Fruit fly (Drosophila melanogaster) whole organism, prepupa: Measurements from ENCODE around the gene CG1299.
A peak's percentile ranks its signal among the peaks of the same experiment; 100 is the strongest.

ENCODE experiments used
- Blimp-1 ChIP-seq: fragments of 200-800 bp; sonication (Bioruptor generic); optimal IDR thresholded peaks from 3 replicates; lab custom pipeline; 2017; ENCODE audit warnings: missing biosample characterization, missing genetic modification characterization, mild to moderate bottlenecking, moderate library complexity, missing genetic modification reagents
- CG10669 ChIP-seq: fragments of 200-800 bp; sonication (Bioruptor generic); optimal IDR thresholded peaks from 3 replicates; lab custom pipeline; 2018; ENCODE audit warnings: missing biosample characterization, mild to moderate bottlenecking, missing genetic modification characterization, moderate library complexity
- CG11294 ChIP-seq: fragments of 200-800 bp; sonication (Bioruptor generic); IDR thresholded peaks from 2 replicates; pipeline ENCODE4 v1.3.6; 2022; ENCODE audit warnings: missing biosample characterization, missing genetic modification characterization
- CG11762 ChIP-seq: fragments of 200-800 bp; sonication (Bioruptor generic); optimal IDR thresholded peaks from 3 replicates; lab custom pipeline; 2016; ENCODE audit warnings: missing biosample characterization, missing genetic modification characterization; ENCODE audit not compliant: insufficient read depth
- CG11902 ChIP-seq: fragments of 200-800 bp; sonication (Bioruptor generic); optimal IDR thresholded peaks from 3 replicates; lab custom pipeline; 2016; ENCODE audit warnings: missing biosample characterization, missing genetic modification characterization
- CG15336 ChIP-seq: fragments of 200-800 bp; sonication (Bioruptor generic); IDR thresholded peaks from 2 replicates; pipeline ENCODE4 v1.3.6; 2022; ENCODE audit warnings: missing biosample characterization, missing genetic modification characterization
- CG3032 ChIP-seq: fragments of 200-800 bp; optimal IDR thresholded peaks from 2 replicates; lab custom pipeline; 2019; ENCODE audit warnings: missing biosample characterization, mild to moderate bottlenecking, missing genetic modification characterization, moderate library complexity
- CG32006 ChIP-seq: fragments of 200-800 bp; sonication (Bioruptor generic); optimal IDR thresholded peaks from 3 replicates; lab custom pipeline; 2017; ENCODE audit warnings: missing biosample characterization, mild to moderate bottlenecking, missing genetic modification characterization
- CG3919 ChIP-seq: fragments of 200-800 bp; sonication (Bioruptor generic); optimal IDR thresholded peaks from 3 replicates; lab custom pipeline; 2016; ENCODE audit warnings: missing biosample characterization, missing genetic modification characterization
- CG6163 ChIP-seq: fragments of 200-800 bp; sonication (Bioruptor generic); IDR thresholded peaks from 3 replicates; pipeline ENCODE4 v1.3.6; 2022; ENCODE audit warnings: missing biosample characterization, missing genetic modification characterization
- CG6792 ChIP-seq: fragments of 200-800 bp; sonication (Bioruptor generic); optimal IDR thresholded peaks from 3 replicates; lab custom pipeline; 2016; ENCODE audit warnings: missing biosample characterization, missing genetic modification characterization
- CG8119 ChIP-seq: fragments of 200-800 bp; sonication (Bioruptor generic); IDR thresholded peaks from 3 replicates; pipeline ENCODE4 v1.3.6; 2022; ENCODE audit warnings: missing biosample characterization, missing genetic modification characterization
- CG8632 ChIP-seq: fragments of 200-800 bp; sonication (Bioruptor generic); optimal IDR thresholded peaks from 3 replicates; lab custom pipeline; 2016; ENCODE audit warnings: missing biosample characterization, missing genetic modification characterization
- Hr4 ChIP-seq: fragments of 200-800 bp; sonication (Bioruptor generic); optimal IDR thresholded peaks from 3 replicates; lab custom pipeline; 2016; ENCODE audit warnings: missing biosample characterization, missing genetic modification characterization
- Lpt ChIP-seq: fragments of 200-800 bp; sonication (Bioruptor generic); optimal IDR thresholded peaks from 3 replicates; lab custom pipeline; 2016; ENCODE audit warnings: missing biosample characterization, missing genetic modification characterization
- Smox ChIP-seq: fragments of 200-800 bp; sonication (Bioruptor generic); optimal IDR thresholded peaks from 3 replicates; lab custom pipeline; 2016; ENCODE audit warnings: missing biosample characterization, missing genetic modification characterization
- Sox14 ChIP-seq: fragments of 200-800 bp; sonication (Bioruptor generic); optimal IDR thresholded peaks from 3 replicates; lab custom pipeline; 2016; ENCODE audit warnings: missing biosample characterization, missing genetic modification characterization
- cyc ChIP-seq: fragments of 200-800 bp; sonication (Bioruptor generic); optimal IDR thresholded peaks from 3 replicates; lab custom pipeline; 2016; ENCODE audit warnings: missing biosample characterization, missing genetic modification characterization
- dac ChIP-seq: fragments of 200-800 bp; sonication (Bioruptor generic); optimal IDR thresholded peaks from 2 replicates; lab custom pipeline; 2017; ENCODE audit warnings: missing biosample characterization, mild to moderate bottlenecking, missing genetic modification characterization
- dsx ChIP-seq: fragments of 200-800 bp; optimal IDR thresholded peaks from 3 replicates; lab custom pipeline; 2019; ENCODE audit warnings: missing biosample characterization, mild to moderate bottlenecking, missing genetic modification characterization, moderate library complexity; ENCODE audit not compliant: poor library complexity, severe bottlenecking
- esn ChIP-seq: fragments of 200-800 bp; sonication (Bioruptor generic); optimal IDR thresholded peaks from 2 replicates; lab custom pipeline; 2016; ENCODE audit warnings: missing biosample characterization, mild to moderate bottlenecking, missing genetic modification characterization, moderate library complexity
- fd85E ChIP-seq: fragments of 200-800 bp; sonication (Bioruptor generic); optimal IDR thresholded peaks from 3 replicates; lab custom pipeline; 2016; ENCODE audit warnings: missing biosample characterization, missing genetic modification characterization
- fkh ChIP-seq: fragments of 200-800 bp; sonication (Bioruptor generic); optimal IDR thresholded peaks from 3 replicates; lab custom pipeline; 2017; ENCODE audit warnings: missing biosample characterization, mild to moderate bottlenecking, missing genetic modification characterization, moderate library complexity
- lz ChIP-seq: fragments of 200-800 bp; sonication (Bioruptor generic); optimal IDR thresholded peaks from 3 replicates; lab custom pipeline; 2016; ENCODE audit warnings: missing biosample characterization, missing genetic modification characterization
- net ChIP-seq: fragments of 200-800 bp; sonication (Bioruptor generic); optimal IDR thresholded peaks from 3 replicates; lab custom pipeline; 2016; ENCODE audit warnings: missing biosample characterization, missing genetic modification characterization
- salr ChIP-seq, 2 experiments: fragments of 200-800 bp; sonication (Bioruptor generic); optimal IDR thresholded peaks; 3 replicates each; lab custom pipeline; 2016 to 2018; ENCODE audit warnings: missing biosample characterization in 2 of 2, missing genetic modification characterization in 2 of 2, mild to moderate bottlenecking in 1 of 2
- ss ChIP-seq, 2 experiments: fragments of 200-800 bp; sonication (Bioruptor generic); optimal IDR thresholded peaks; 2 replicates in 1 of 2; 3 replicates in 1 of 2; lab custom pipeline; 2017 to 2018; ENCODE audit warnings: mild to moderate bottlenecking in 2 of 2, missing biosample characterization in 2 of 2, missing genetic modification characterization in 2 of 2, moderate library complexity in 1 of 2
- svp ChIP-seq: fragments of 200-800 bp; sonication (Bioruptor generic); peaks from one replicate; lab custom pipeline; 2016; ENCODE audit warnings: missing biosample characterization, missing genetic modification characterization
- topi ChIP-seq: fragments of 200-800 bp; sonication (Bioruptor generic); optimal IDR thresholded peaks from 3 replicates; lab custom pipeline; 2016; ENCODE audit warnings: missing biosample characterization, missing genetic modification characterization

Gene CG1299

dm6 chr3L:4135857-4136256, 12.6 kb upstream of the CG1299 start, which contains the start of gene RfC4:
Gene RfC4 (minus strand): TSS chr3L:4136038.
- TF ChIP-seq salr (GFP tag; optimal IDR thresholded peaks at IDR 0.05; lab: Kevin White, UChicago), result no peak
- TF ChIP-seq CG11762 (GFP tag; lab: Kevin White, UChicago), result no peak
- no peak for TF ChIP-seq Hr4
- no peak for TF ChIP-seq svp (GFP tag; lab: Kevin White, UChicago)
- no peak for TF ChIP-seq Lpt (GFP tag; lab: Kevin White, UChicago)
- TF ChIP-seq CG32006 (GFP tag; lab: Kevin White, UChicago), result no peak
- TF ChIP-seq topi, result no peak
- TF ChIP-seq CG6792 (GFP tag; lab: Kevin White, UChicago), result no peak

DNA sequence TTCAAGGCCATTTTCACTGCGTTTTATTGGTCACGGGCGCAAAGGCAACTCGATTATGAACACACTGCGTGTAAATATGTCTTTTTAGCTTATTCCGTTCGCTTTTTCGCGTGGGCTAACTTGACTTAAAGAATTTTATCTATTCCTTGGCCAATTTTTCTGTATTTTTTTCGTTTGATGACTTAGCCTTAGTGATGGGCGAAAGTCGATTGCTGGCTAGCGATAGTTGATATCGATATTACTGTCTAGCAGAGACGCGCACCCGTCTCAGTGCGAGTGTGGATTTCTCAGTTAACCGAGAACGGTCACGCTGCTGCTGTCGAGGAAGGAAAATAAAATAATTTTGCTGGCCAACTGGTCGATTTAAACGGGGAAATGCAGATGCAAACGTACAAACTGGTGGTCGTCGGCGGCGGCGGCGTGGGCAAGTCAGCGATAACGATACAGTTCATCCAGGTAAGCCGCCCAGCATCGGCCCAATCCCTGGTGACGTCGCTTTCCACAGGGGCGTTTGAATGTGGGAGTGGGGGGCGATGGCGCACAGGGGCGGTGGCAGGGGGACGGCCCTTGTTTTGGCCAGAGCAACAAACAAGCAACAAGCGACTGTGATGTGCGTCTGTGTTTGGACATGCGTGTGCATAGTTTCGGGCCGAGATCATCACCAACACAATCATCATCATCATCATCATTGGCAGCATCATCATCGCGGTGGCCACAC, 9.5 kb upstream of the CG1299 start, which contains the start of the genes Rop and Ras64B:
Rop (minus strand) TSS at position 193 of the 718 bp plus-strand sequence.
Ras64B (plus strand) TSS at position 273 of the 718 bp plus-strand sequence.
- TF ChIP-seq CG3032 (tag; lab: Kevin White, UChicago) (peak; percentile 29), CG8119 (GFP tag; lab: Robert Waterston, UW) (peak; percentile 22; the same call in 1 of the 3 replicates), salr (GFP tag; optimal IDR thresholded peaks at IDR 0.05; lab: Kevin White, UChicago) (no peak), ss (GFP tag; optimal IDR thresholded peaks at IDR 0.05; lab: Kevin White, UChicago) (no peak), fd85E (GFP tag; lab: Kevin White, UChicago) (no peak), Hr4 (no peak), CG15336 (peak; percentile 14; the same call in 1 of the 2 replicates), lz (GFP tag; lab: Kevin White, UChicago) (peak; percentile 20), Sox14 (GFP tag; lab: Kevin White, UChicago) (peak; percentile 75), svp (GFP tag; lab: Kevin White, UChicago) (peak; percentile 94), cyc (GFP tag; lab: Kevin White, UChicago) (no peak), dsx (GFP tag; lab: Kevin White, UChicago) (no peak), esn (GFP tag; lab: Kevin White, UChicago) (peak; percentile 57), CG8632 (GFP tag; lab: Kevin White, UChicago) (no peak), fkh (peak; percentile 87)
- TF ChIP-seq, all 60 proteins: peak for 8

DNA sequence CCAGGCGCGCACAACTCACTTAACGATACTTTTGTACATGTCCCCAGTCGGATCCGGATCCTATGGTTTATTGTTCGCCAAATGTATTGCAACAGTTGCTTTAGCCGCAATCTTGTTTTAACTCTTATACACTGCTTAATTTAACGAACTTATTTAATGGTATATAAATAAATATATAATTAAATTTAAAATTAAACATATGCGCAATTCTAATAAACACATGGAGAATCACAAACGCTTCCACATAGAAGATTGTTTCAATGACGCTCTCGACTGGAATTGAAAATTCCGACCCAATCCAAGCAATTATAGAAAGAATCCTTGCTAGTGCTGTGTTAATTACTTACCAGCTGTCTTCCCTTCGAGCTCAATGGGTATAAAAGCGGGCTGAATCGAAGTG, 7.3 kb upstream of the CG1299 start, which contains the start of gene Akh:
Akh (plus strand) TSS at position 301 of the 400 bp plus-strand sequence.
- TF ChIP-seq lz (GFP tag; lab: Kevin White, UChicago) (no peak), svp (GFP tag; lab: Kevin White, UChicago) (peak; percentile 20), CG15336 (no peak)

DNA sequence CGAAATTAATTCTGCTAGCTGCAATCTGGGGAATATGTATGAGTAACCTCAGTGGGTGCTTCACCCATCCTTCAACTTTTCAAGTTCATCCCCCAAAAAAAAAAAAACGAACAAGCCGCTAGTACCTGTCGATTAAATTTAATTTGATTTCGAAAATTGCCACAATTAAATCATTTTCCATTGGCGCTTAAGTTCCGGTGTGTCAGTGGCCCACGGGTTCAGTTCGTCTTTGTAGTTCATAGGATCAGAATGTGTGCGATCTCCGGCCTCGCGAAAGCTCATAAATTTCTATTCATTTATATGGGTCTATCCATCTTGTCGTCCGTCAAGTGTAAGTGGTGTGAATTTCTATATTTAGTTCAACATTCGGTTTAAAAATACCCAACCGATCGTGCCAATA, 6.4 kb upstream of the CG1299 start, which contains the start of gene CG32260:
CG32260 (plus strand) TSS at position 301 of the 400 bp plus-strand sequence.
- TF ChIP-seq lz (GFP tag; lab: Kevin White, UChicago) (no peak), CG3032 (tag; lab: Kevin White, UChicago) (no peak), CG11902 (no peak), Blimp-1 (no peak), CG15336 (no peak), net (GFP tag; lab: Kevin White, UChicago) (no peak), CG6792 (GFP tag; lab: Kevin White, UChicago) (no peak), Hr4 (no peak)

- no peak for TF ChIP-seq CG3919 (GFP tag; lab: Kevin White, UChicago)
- TF ChIP-seq CG6792 (GFP tag; lab: Kevin White, UChicago), result no peak
- TF ChIP-seq Smox (GFP tag; lab: Kevin White, UChicago), result no peak
- TF ChIP-seq CG11294, result no peak
- no peak for TF ChIP-seq dac (GFP tag; lab: Kevin White, UChicago)
- no peak for TF ChIP-seq CG8119 (GFP tag; lab: Robert Waterston, UW)
- no peak for TF ChIP-seq CG10669
- no peak for TF ChIP-seq ss (GFP tag; optimal IDR thresholded peaks at IDR 0.05; lab: Kevin White, UChicago)
- no peak for TF ChIP-seq Sox14 (GFP tag; lab: Kevin White, UChicago)
- no peak for TF ChIP-seq esn (GFP tag; lab: Kevin White, UChicago)
- no peak for TF ChIP-seq Blimp-1
- no peak for TF ChIP-seq CG6163 (GFP tag; lab: Robert Waterston, UW)
Measured at dm6 chr3L:4145229-4145628, 3.3 kb upstream of the CG1299 start.
